Worm (Caenorhabditis elegans) whole organism, L3 larva: Measurements from ENCODE around the gene F49E11.2.

Source experiments
- R02D3.7 ChIP-seq: fragments of 150-350 bp; optimal IDR thresholded peaks from 2 replicates; lab custom pipeline; 2014; ENCODE audit warnings: missing biosample characterization, missing genetic modification characterization
- ZK546.5 ChIP-seq: sonication (generic microtip); optimal IDR thresholded peaks from 2 replicates; lab custom pipeline; 2017; ENCODE audit warnings: missing biosample characterization, missing genetic modification characterization
- ceh-16 ChIP-seq: sonication (generic microtip); optimal IDR thresholded peaks from 2 replicates; lab custom pipeline; 2017; ENCODE audit warnings: missing biosample characterization, missing genetic modification characterization
- ceh-82 ChIP-seq: fragments of 150-350 bp; optimal IDR thresholded peaks from 2 replicates; lab custom pipeline; 2014; ENCODE audit warnings: missing biosample characterization, missing genetic modification characterization
- ceh-9 ChIP-seq: sonication (generic microtip); optimal IDR thresholded peaks from 2 replicates; lab custom pipeline; 2018; ENCODE audit warnings: missing biosample characterization, missing genetic modification characterization
- egl-27 ChIP-seq: sonication (generic microtip); optimal IDR thresholded peaks from 4 replicates; lab custom pipeline; 2017; ENCODE audit warnings: missing biosample characterization, missing genetic modification reagents, missing genetic modification characterization
- elt-1 ChIP-seq: fragments of 150-350 bp; optimal IDR thresholded peaks from 2 replicates; lab custom pipeline; 2014; ENCODE audit warnings: missing biosample characterization, missing genetic modification characterization
- elt-2 ChIP-seq: sonication (generic microtip); optimal IDR thresholded peaks from 2 replicates; lab custom pipeline; 2016; ENCODE audit warnings: missing genetic modification reagents, mild to moderate bottlenecking, missing genetic modification characterization, missing compliant biosample characterization
- fkh-10 ChIP-seq: sonication (generic microtip); optimal IDR thresholded peaks from 2 replicates; lab custom pipeline; 2017; ENCODE audit warnings: missing biosample characterization, missing genetic modification reagents, missing genetic modification characterization
- fkh-2 ChIP-seq: fragments of 150-350 bp; optimal IDR thresholded peaks from 2 replicates; lab custom pipeline; 2014; ENCODE audit warnings: missing biosample characterization, missing genetic modification reagents, missing genetic modification characterization
- fos-1 ChIP-seq: fragments of 150-350 bp; optimal IDR thresholded peaks from 2 replicates; lab custom pipeline; 2014; ENCODE audit warnings: missing biosample characterization, missing genetic modification characterization
- hmg-11 ChIP-seq: sonication (generic microtip); optimal IDR thresholded peaks from 2 replicates; lab custom pipeline; 2016; ENCODE audit warnings: missing genetic modification characterization, missing compliant biosample characterization
- jun-1 ChIP-seq: fragments of 150-350 bp; optimal IDR thresholded peaks from 2 replicates; lab custom pipeline; 2014; ENCODE audit warnings: missing biosample characterization, missing genetic modification reagents, missing genetic modification characterization
- lin-39 ChIP-seq: fragments of 150-350 bp; optimal IDR thresholded peaks from 2 replicates; lab custom pipeline; 2018; ENCODE audit warnings: missing biosample characterization, missing genetic modification reagents, missing genetic modification characterization
- lsy-12 ChIP-seq: sonication (generic microtip); optimal IDR thresholded peaks from 2 replicates; lab custom pipeline; 2016; ENCODE audit warnings: mild to moderate bottlenecking, missing genetic modification characterization, missing compliant biosample characterization
- mdl-1 ChIP-seq: fragments of 150-350 bp; optimal IDR thresholded peaks from 2 replicates; lab custom pipeline; 2014; ENCODE audit warnings: missing biosample characterization, missing genetic modification characterization
- mml-1 ChIP-seq: fragments of 150-350 bp; sonication (generic microtip); optimal IDR thresholded peaks from 3 replicates; lab custom pipeline; 2014; ENCODE audit warnings: missing biosample characterization, missing genetic modification characterization
- nhr-11 ChIP-seq: fragments of 150-350 bp; optimal IDR thresholded peaks from 2 replicates; lab custom pipeline; 2014; ENCODE audit warnings: missing biosample characterization, missing genetic modification characterization
- nhr-12 ChIP-seq: fragments of 150-350 bp; optimal IDR thresholded peaks from 2 replicates; lab custom pipeline; 2014; ENCODE audit warnings: missing biosample characterization, missing genetic modification characterization
- nhr-23 ChIP-seq: fragments of 150-350 bp; optimal IDR thresholded peaks from 2 replicates; lab custom pipeline; 2014; ENCODE audit warnings: missing biosample characterization, missing genetic modification reagents, missing genetic modification characterization
- nhr-237 ChIP-seq: fragments of 150-350 bp; optimal IDR thresholded peaks from 2 replicates; lab custom pipeline; 2014; ENCODE audit warnings: missing biosample characterization, missing genetic modification characterization
- nhr-28 ChIP-seq: fragments of 150-350 bp; optimal IDR thresholded peaks from 2 replicates; lab custom pipeline; 2014; ENCODE audit warnings: missing biosample characterization, missing genetic modification characterization
- nhr-43 ChIP-seq: sonication (generic microtip); optimal IDR thresholded peaks from 2 replicates; lab custom pipeline; 2016; ENCODE audit warnings: mild to moderate bottlenecking, missing genetic modification characterization, missing compliant biosample characterization; ENCODE audit not compliant: poor library complexity, severe bottlenecking
- nhr-67 ChIP-seq: fragments of 150-350 bp; optimal IDR thresholded peaks from 2 replicates; lab custom pipeline; 2014; ENCODE audit warnings: missing biosample characterization, missing genetic modification characterization
- nhr-76 ChIP-seq: fragments of 150-350 bp; sonication (generic microtip); optimal IDR thresholded peaks from 5 replicates; lab custom pipeline; 2014; ENCODE audit warnings: missing biosample characterization, missing genetic modification characterization
- nhr-77 ChIP-seq: fragments of 150-350 bp; optimal IDR thresholded peaks from 2 replicates; lab custom pipeline; 2014; ENCODE audit warnings: missing biosample characterization, missing genetic modification characterization
- pha-4 ChIP-seq: fragments of 150-350 bp; optimal IDR thresholded peaks from 2 replicates; lab custom pipeline; 2014; ENCODE audit warnings: missing biosample characterization, missing genetic modification reagents, missing genetic modification characterization
- pqm-1 ChIP-seq: fragments of 150-350 bp; optimal IDR thresholded peaks from 2 replicates; lab custom pipeline; 2017; ENCODE audit warnings: missing biosample characterization, missing genetic modification characterization, inconsistent platforms
- sea-2 ChIP-seq: fragments of 150-350 bp; sonication (generic microtip); optimal IDR thresholded peaks from 4 replicates; lab custom pipeline; 2014; ENCODE audit warnings: missing biosample characterization, missing genetic modification reagents, missing genetic modification characterization
- skn-1 ChIP-seq: fragments of 150-350 bp; optimal IDR thresholded peaks from 2 replicates; lab custom pipeline; 2014; ENCODE audit warnings: missing biosample characterization, missing genetic modification characterization
- tbx-2 ChIP-seq: sonication (generic microtip); optimal IDR thresholded peaks from 2 replicates; lab custom pipeline; 2016; ENCODE audit warnings: mild to moderate bottlenecking, missing genetic modification characterization, missing compliant biosample characterization
- unc-39 ChIP-seq: sonication (generic microtip); optimal IDR thresholded peaks from 4 replicates; lab custom pipeline; 2017; ENCODE audit warnings: missing biosample characterization, missing genetic modification characterization
- unc-62 ChIP-seq: fragments of 150-350 bp; sonication (generic microtip); optimal IDR thresholded peaks from 4 replicates; lab custom pipeline; 2014; ENCODE audit warnings: missing biosample characterization, missing genetic modification reagents, missing genetic modification characterization
- zag-1 ChIP-seq: fragments of 150-350 bp; optimal IDR thresholded peaks from 2 replicates; lab custom pipeline; 2014; ENCODE audit warnings: missing biosample characterization, missing genetic modification characterization

The F49E11.2 gene

DNA sequence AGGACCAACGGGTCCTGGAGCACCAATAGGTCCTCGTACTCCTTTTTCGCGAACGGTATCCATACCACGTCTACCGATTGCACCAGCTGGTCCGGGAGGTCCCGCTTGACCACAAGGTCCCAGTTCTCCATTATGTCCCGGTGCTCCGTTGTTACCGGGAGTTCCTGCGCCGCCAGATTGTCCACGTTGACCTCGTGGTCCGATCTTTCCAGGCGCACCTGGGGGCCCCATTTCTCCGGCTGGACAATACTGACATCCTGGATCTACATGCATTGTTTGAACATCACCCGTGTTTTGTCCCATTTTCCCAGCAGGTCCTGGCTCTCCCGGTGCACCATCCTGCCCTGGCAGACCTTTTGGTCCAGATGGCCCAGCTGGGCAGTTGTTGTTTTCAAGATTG lies 27.3 kb upstream of the F49E11.2 start:
- no peak for TF ChIP-seq fkh-10
- TF ChIP-seq nhr-77 (tag; lab: Kevin White, UChicago): no peak
- TF ChIP-seq pha-4 (tag; lab: Kevin White, UChicago): no peak
- TF ChIP-seq mdl-1 (tag; lab: Kevin White, UChicago): no peak
- TF ChIP-seq zag-1: no peak
- no peak for TF ChIP-seq ceh-9 (tag; lab: Kevin White, UChicago)
- no peak for TF ChIP-seq ceh-82 (tag; lab: Kevin White, UChicago)
- no peak for TF ChIP-seq R02D3.7 (tag; lab: Kevin White, UChicago)

DNA sequence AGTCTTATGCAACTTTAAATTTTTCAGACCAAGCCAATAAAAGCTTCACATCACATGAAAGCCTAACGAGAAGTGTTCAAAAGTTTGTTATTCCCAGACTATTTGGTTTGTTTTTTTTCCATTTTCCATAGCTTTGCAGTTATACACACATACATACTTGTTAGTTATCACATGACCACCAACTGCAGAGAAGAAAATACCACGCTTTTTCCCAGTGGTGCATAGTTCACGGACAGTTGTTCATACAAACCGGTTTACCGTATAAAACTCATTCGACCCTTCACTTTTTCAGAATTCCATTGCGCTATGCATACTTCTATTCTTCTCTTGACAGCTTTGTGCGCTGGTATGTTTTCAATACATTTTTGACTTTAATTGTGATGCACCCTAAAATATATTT lies 24.9 kb upstream of the F49E11.2 start, which contains the start of gene scl-5:
Gene scl-5, plus strand, starts transcription at position 301 of the 400 bp plus-strand sequence.
- TF ChIP-seq elt-1 (tag; lab: Kevin White, UChicago) (no peak), nhr-67 (no peak), fos-1 (no peak), ceh-16 (no peak), ceh-9 (tag; lab: Kevin White, UChicago) (no peak), nhr-28 (tag; lab: Kevin White, UChicago) (no peak), nhr-23 (tag; lab: Kevin White, UChicago) (no peak), pha-4 (tag; lab: Kevin White, UChicago) (no peak), fkh-2 (tag; lab: Kevin White, UChicago) (no peak), nhr-12 (tag; lab: Kevin White, UChicago) (no peak)

DNA sequence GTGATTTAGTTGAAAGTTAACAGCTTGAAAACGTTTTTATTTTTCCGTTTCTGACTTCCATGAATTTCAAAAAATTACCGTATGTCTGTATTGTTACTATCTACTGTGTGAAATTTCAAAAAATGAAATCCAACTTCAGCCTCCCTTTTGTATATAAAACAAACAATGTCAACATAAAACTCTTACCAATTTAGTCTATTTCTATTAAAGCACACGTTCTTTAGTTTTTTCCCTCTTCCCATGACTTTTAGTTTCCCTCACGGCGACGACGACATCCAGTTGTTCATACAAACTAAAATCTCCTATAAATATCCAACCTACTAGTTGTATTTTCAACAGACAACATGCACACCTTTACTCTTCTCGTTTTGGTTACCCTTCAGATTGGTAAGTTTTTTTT lies 20.5 kb upstream of the F49E11.2 start, which contains the start of gene scl-3:
Gene scl-3, plus strand, starts transcription at position 301 of the 400 bp plus-strand sequence.
- TF ChIP-seq sea-2 (GFP tag; lab: Kevin White, UChicago) (no peak), tbx-2 (tag; lab: Kevin White, UChicago) (no peak), zag-1 (no peak), nhr-76 (tag; lab: Kevin White, UChicago) (no peak), hmg-11 (tag; lab: Kevin White, UChicago) (no peak), jun-1 (no peak), nhr-11 (no peak), mdl-1 (tag; lab: Kevin White, UChicago) (no peak), ZK546.5 (tag; lab: Kevin White, UChicago) (no peak), elt-2 (tag; lab: Kevin White, UChicago) (no peak), ceh-9 (tag; lab: Kevin White, UChicago) (no peak), ceh-82 (tag; lab: Kevin White, UChicago) (no peak), unc-62 (GFP tag; lab: Kevin White, UChicago) (no peak), nhr-77 (tag; lab: Kevin White, UChicago) (no peak), elt-1 (tag; lab: Kevin White, UChicago) (no peak), nhr-237 (tag; lab: Kevin White, UChicago) (no peak), unc-39 (tag; lab: Kevin White, UChicago) (no peak), fkh-10 (no peak), pha-4 (tag; lab: Kevin White, UChicago) (no peak), egl-27 (tag; lab: Kevin White, UChicago) (no peak)

DNA sequence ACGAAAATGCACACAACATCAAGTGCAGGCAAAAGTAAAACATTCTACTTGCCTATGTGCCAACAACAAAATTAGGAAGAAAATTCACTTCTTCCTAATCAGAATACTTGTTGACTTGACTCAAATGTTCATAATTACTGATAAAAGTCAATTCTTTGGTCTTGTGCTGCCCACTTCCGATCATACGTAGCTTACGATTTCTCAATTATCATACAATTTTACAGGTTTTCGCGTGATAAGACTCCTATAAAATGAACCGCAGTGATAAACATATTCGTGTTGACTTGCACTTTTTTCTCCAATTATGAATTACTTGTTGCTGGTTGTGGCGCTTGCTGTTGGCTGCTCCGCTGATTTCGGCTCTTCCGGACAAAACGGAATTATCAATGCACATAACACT lies 18.6 kb upstream of the F49E11.2 start, which contains the start of gene scl-2:
Gene scl-2, plus strand, starts transcription at position 293 of the 400 bp plus-strand sequence.
- TF ChIP-seq skn-1 (tag; lab: Kevin White, UChicago) (peak; percentile 19), mml-1 (tag; lab: Kevin White, UChicago) (no peak), pqm-1 (peak; percentile 99), jun-1 (peak; percentile 96), ceh-9 (tag; lab: Kevin White, UChicago) (no peak), lsy-12 (tag; lab: Kevin White, UChicago) (no peak), elt-2 (tag; lab: Kevin White, UChicago) (peak; percentile 99), pha-4 (tag; lab: Kevin White, UChicago) (peak; percentile 73)
- TF ChIP-seq, all 47 proteins: peak for 5

DNA sequence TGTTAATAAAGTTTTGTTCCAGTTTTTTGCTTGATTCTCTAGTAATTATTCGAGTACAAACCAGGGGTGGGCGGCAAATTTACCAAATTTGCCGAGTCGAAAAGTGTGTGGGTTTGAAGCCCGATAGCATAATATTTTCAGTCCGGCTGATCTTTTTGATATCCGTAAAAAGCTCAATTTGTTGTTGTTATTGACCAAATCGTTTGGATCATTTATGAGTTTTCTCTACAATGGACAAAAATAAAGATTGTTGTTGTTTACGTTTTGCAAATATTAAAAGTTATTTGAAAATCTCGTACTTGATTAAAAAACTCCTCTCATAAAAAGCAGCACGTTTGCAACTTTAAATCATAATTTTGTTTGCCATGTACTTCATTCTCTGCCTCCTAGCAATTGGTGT lies 17.2 kb upstream of the F49E11.2 start, which contains the start of gene scl-1:
Gene scl-1, plus strand, starts transcription at position 301 of the 400 bp plus-strand sequence.
- TF ChIP-seq zag-1 (no peak), sea-2 (GFP tag; lab: Kevin White, UChicago) (no peak), nhr-12 (tag; lab: Kevin White, UChicago) (no peak), nhr-67 (no peak), nhr-43 (tag; lab: Kevin White, UChicago) (no peak), ceh-82 (tag; lab: Kevin White, UChicago) (no peak), lin-39 (tag; lab: Kevin White, UChicago) (no peak)
